Worm (Caenorhabditis elegans) whole organism, L4/young adult: ENCODE data around the gene egrh-2.

Source experiments
- W03F9.2 ChIP-seq: fragments of 150-350 bp; optimal IDR thresholded peaks from 2 replicates; lab custom pipeline; 2014; ENCODE audit warnings: missing biosample characterization, missing genetic modification characterization
- dao-5 ChIP-seq: sonication (generic microtip); optimal IDR thresholded peaks from 2 replicates; lab custom pipeline; 2016; ENCODE audit warnings: missing genotype, missing genetic modification characterization, moderate library complexity, missing compliant biosample characterization
- him-1 ChIP-seq: sonication (generic microtip); optimal IDR thresholded peaks from 2 replicates; lab custom pipeline; 2016; ENCODE audit warnings: missing genotype, missing genetic modification reagents, missing genetic modification characterization, missing compliant biosample characterization

The egrh-2 gene

ce11 chrIV:949940-950592, 40.2 kb downstream of the egrh-2 start:
- TF ChIP-seq dao-5 (tag; lab: Kevin White, UChicago) (no peak), W03F9.2 (tag; lab: Kevin White, UChicago) (no peak), him-1 (tag; lab: Kevin White, UChicago) (no peak)

ce11 chrIV:945601-946000, 44.7 kb downstream of the egrh-2 start, which contains the start of gene faah-3:
TSS of gene faah-3 (minus strand) at chrIV:945653.
- no peak for TF ChIP-seq dao-5 (tag; lab: Kevin White, UChicago)

- TF ChIP-seq him-1 (tag; lab: Kevin White, UChicago) (no peak), W03F9.2 (tag; lab: Kevin White, UChicago) (no peak), dao-5 (tag; lab: Kevin White, UChicago) (no peak)
These were observed 54.5 kb downstream of the egrh-2 start, which contains the start of gene F58H7.1 for ce11 chrIV:935725-936124. TSS of gene F58H7.1 (minus strand) at chrIV:935825.
